Worm (Caenorhabditis elegans): ENCODE data around the gene unc-33.

DNA sequence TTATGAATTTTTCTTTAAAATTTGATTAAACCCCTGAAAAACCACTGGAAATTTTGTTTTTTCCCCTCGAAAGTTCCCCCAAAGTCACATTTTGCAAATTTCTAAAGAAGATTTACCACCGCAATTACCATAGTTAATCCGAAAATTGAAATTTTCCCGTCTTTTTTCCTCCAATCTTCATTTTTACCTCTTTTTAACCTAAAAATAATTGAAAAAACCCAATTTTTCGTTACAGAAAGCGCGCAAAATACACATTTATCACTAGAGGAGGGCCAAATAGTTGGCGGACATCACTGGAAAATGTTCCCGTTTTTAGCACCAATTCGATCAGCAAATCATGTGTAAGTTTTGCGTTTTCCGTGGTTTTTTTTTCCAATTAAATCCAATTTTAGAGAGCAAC lies at the start of gene unc-33:
- TF ChIP-seq him-1 (tag; optimal IDR thresholded peaks at IDR 0.05) (no peak), W03F9.2 (tag; optimal IDR thresholded peaks at IDR 0.05) (no peak), dao-5 (tag; optimal IDR thresholded peaks at IDR 0.05) (no peak)
